Worm (Caenorhabditis elegans): ENCODE data around the gene F58B4.6.

DNA sequence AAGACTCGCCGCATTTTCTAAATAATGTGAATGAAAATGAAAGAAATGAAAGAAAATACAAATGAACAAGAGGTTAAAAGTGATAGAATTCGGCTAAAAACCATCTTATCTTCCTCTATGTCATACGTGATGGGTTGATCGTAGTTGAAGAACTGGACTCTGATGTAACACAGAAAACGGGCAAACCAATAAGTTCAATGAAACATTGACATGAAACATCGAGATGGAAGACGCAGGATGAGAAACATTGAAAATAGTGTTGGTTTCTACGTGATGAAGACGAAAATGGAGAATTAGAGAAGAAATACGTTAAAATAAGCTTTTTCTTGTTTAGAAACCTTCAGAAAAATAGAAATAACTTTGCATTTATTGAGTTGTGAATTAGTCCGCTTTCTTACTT, 33.9 kb upstream of the F58B4.6 start, which contains the start of gene F32D8.12:
- TF ChIP-seq pha-4 (tag; optimal IDR thresholded peaks at IDR 0.05): no peak
- no peak for TF ChIP-seq ama-1 (optimal IDR thresholded peaks at IDR 0.05)
- TF ChIP-seq sox-2 (GFP tag; IDR thresholded peaks at IDR 0.05): no peak
- no peak for TF ChIP-seq nfya-1 (tag; optimal IDR thresholded peaks at IDR 0.05)
- no peak for TF ChIP-seq fkh-10 (GFP tag; optimal IDR thresholded peaks at IDR 0.05)
- TF ChIP-seq ceh-30 (tag; optimal IDR thresholded peaks at IDR 0.05): no peak
- TF ChIP-seq ceh-9 (tag; optimal IDR thresholded peaks at IDR 0.05): no peak
- TF ChIP-seq sox-4 (tag; optimal IDR thresholded peaks at IDR 0.05): no peak
- TF ChIP-seq tbx-2 (tag; optimal IDR thresholded peaks at IDR 0.05): no peak
- TF ChIP-seq hlh-30 (tag; optimal IDR thresholded peaks at IDR 0.05; ENCODE audit: insufficient read depth): no peak
- TF ChIP-seq unc-86 (tag; optimal IDR thresholded peaks at IDR 0.05): no peak
- TF ChIP-seq ceh-24 (tag; optimal IDR thresholded peaks at IDR 0.05): no peak
- no peak for TF ChIP-seq ceh-18 (tag; optimal IDR thresholded peaks at IDR 0.05)
- no peak for TF ChIP-seq rnt-1 (tag; optimal IDR thresholded peaks at IDR 0.05)
